Worm (Caenorhabditis elegans) whole organism, mixed stage, embryonic: Measurements from ENCODE around the gene Y41G9A.17.

Experiments used
- M03D4.4 ChIP-seq: sonication (generic microtip); optimal IDR thresholded peaks from 2 replicates; lab custom pipeline; 2017; ENCODE audit warnings: mild to moderate bottlenecking, missing genetic modification characterization, missing compliant biosample characterization
- blmp-1 ChIP-seq: fragments of 150-350 bp; optimal IDR thresholded peaks from 2 replicates; lab custom pipeline; 2014; ENCODE audit warnings: missing biosample characterization, missing genetic modification characterization
- ces-1 ChIP-seq: fragments of 150-350 bp; optimal IDR thresholded peaks from 2 replicates; lab custom pipeline; 2014; ENCODE audit warnings: missing biosample characterization, missing genetic modification reagents, missing genetic modification characterization
- elt-1 ChIP-seq: sonication (generic microtip); optimal IDR thresholded peaks from 2 replicates; lab custom pipeline; 2017; ENCODE audit warnings: missing genetic modification characterization, mild to moderate bottlenecking, missing compliant biosample characterization, antibody characterized with exemption, moderate library complexity, borderline replicate concordance; ENCODE audit not compliant: insufficient read depth
- elt-3 ChIP-seq: fragments of 150-350 bp; optimal IDR thresholded peaks from 2 replicates; lab custom pipeline; 2014; ENCODE audit warnings: missing biosample characterization, missing genetic modification characterization
- nhr-237 ChIP-seq: fragments of 150-350 bp; optimal IDR thresholded peaks from 2 replicates; lab custom pipeline; 2014; ENCODE audit warnings: missing biosample characterization, missing genetic modification characterization
- nhr-28 ChIP-seq: fragments of 150-350 bp; optimal IDR thresholded peaks from 2 replicates; lab custom pipeline; 2014; ENCODE audit warnings: missing biosample characterization, missing genetic modification characterization
- nhr-76 ChIP-seq: sonication (generic microtip); optimal IDR thresholded peaks from 2 replicates; lab custom pipeline; 2017; ENCODE audit warnings: missing biosample characterization, missing genetic modification characterization
- snpc-4 ChIP-seq: fragments of 150-350 bp; optimal IDR thresholded peaks from 2 replicates; lab custom pipeline; 2014; ENCODE audit warnings: missing biosample characterization, missing genetic modification characterization
- sptf-1 ChIP-seq: sonication (generic microtip); optimal IDR thresholded peaks from 2 replicates; lab custom pipeline; 2017; ENCODE audit warnings: mild to moderate bottlenecking, missing genetic modification characterization, moderate library complexity, missing compliant biosample characterization
- unc-39 ChIP-seq: fragments of 150-350 bp; optimal IDR thresholded peaks from 2 replicates; lab custom pipeline; 2014; ENCODE audit warnings: missing biosample characterization, missing genetic modification characterization
- unc-62 ChIP-seq: fragments of 150-350 bp; optimal IDR thresholded peaks from 2 replicates; lab custom pipeline; 2014; ENCODE audit warnings: missing biosample characterization, missing genetic modification reagents, missing genetic modification characterization
- ztf-11 ChIP-seq: fragments of 150-350 bp; optimal IDR thresholded peaks from 2 replicates; lab custom pipeline; 2014; ENCODE audit warnings: missing biosample characterization, missing genetic modification characterization

- no peak for TF ChIP-seq nhr-76 (tag; lab: Kevin White, UChicago)
- TF ChIP-seq ztf-11 (tag; lab: Kevin White, UChicago), result no peak
- TF ChIP-seq snpc-4 (tag; lab: Kevin White, UChicago), result no peak
- no peak for TF ChIP-seq elt-1 (tag; lab: Kevin White, UChicago)
- TF ChIP-seq elt-3 (tag; lab: Kevin White, UChicago), result no peak
- TF ChIP-seq blmp-1 (tag; lab: Kevin White, UChicago), result no peak
- TF ChIP-seq ces-1, result no peak
- TF ChIP-seq sptf-1 (tag; lab: Kevin White, UChicago), result no peak
- TF ChIP-seq nhr-237 (tag; lab: Kevin White, UChicago), result no peak
- TF ChIP-seq unc-62, result no peak
- TF ChIP-seq unc-39 (tag; lab: Kevin White, UChicago), result no peak
- no peak for TF ChIP-seq M03D4.4 (tag; lab: Kevin White, UChicago)
- TF ChIP-seq nhr-28, result no peak
Observed at ce11 chrX:3033492-3033891, 33.9 kb upstream of the Y41G9A.17 start.
